Fruit fly (Drosophila melanogaster) whole organism, pupa: Measurements from ENCODE around the gene tacc.

Experiments
- CG10348 ChIP-seq: fragments of 200-800 bp; sonication (Bioruptor generic); IDR thresholded peaks from 2 replicates; pipeline ENCODE4 v1.3.6; 2022; ENCODE audit warnings: missing biosample characterization, missing genetic modification characterization
- CG12605 ChIP-seq: fragments of 200-800 bp; sonication (Bioruptor generic); IDR thresholded peaks from 2 replicates; pipeline ENCODE4 v1.3.6; 2022; ENCODE audit warnings: missing biosample characterization, missing genetic modification characterization
- CG13204 ChIP-seq: fragments of 200-800 bp; sonication (Bioruptor generic); optimal IDR thresholded peaks from 2 replicates; lab custom pipeline; 2018; ENCODE audit warnings: missing biosample characterization, mild to moderate bottlenecking, missing genetic modification characterization, moderate library complexity
- CG14655 ChIP-seq: fragments of 200-800 bp; sonication (Bioruptor generic); optimal IDR thresholded peaks from 3 replicates; lab custom pipeline; 2017; ENCODE audit warnings: mild to moderate bottlenecking, missing biosample characterization, missing genetic modification reagents, missing genetic modification characterization
- CG15710 ChIP-seq: fragments of 200-800 bp; sonication (Bioruptor generic); optimal IDR thresholded peaks from 2 replicates; lab custom pipeline; 2018; ENCODE audit warnings: missing biosample characterization, mild to moderate bottlenecking, missing genetic modification characterization, moderate library complexity
- CG17806 ChIP-seq: fragments of 200-800 bp; sonication (Bioruptor generic); optimal IDR thresholded peaks from 2 replicates; lab custom pipeline; 2018; ENCODE audit warnings: missing biosample characterization, mild to moderate bottlenecking, missing genetic modification characterization, moderate library complexity
- CG32121 ChIP-seq: fragments of 200-800 bp; sonication (Bioruptor generic); IDR thresholded peaks from 2 replicates; pipeline ENCODE4 v1.3.6; 2022; ENCODE audit warnings: missing biosample characterization, missing genetic modification characterization
- CG34367 ChIP-seq: fragments of 200-800 bp; sonication (Bioruptor generic); optimal IDR thresholded peaks from 2 replicates; lab custom pipeline; 2018; ENCODE audit warnings: missing biosample characterization, mild to moderate bottlenecking, missing genetic modification characterization
- CG4496 ChIP-seq: fragments of 200-800 bp; sonication (Bioruptor generic); IDR thresholded peaks from 3 replicates; pipeline ENCODE4 v1.3.6; 2022; ENCODE audit warnings: missing biosample characterization, missing genetic modification characterization
- CG8159 ChIP-seq: fragments of 200-800 bp; sonication (Bioruptor generic); optimal IDR thresholded peaks from 3 replicates; lab custom pipeline; 2018; ENCODE audit warnings: missing biosample characterization, mild to moderate bottlenecking, missing genetic modification characterization, moderate library complexity
- CG8301 ChIP-seq: fragments of 200-800 bp; sonication (Bioruptor generic); optimal IDR thresholded peaks from 2 replicates; lab custom pipeline; 2018; ENCODE audit warnings: missing biosample characterization, mild to moderate bottlenecking, missing genetic modification characterization
- CG9948 ChIP-seq: fragments of 200-800 bp; sonication (Bioruptor generic); optimal IDR thresholded peaks from 2 replicates; lab custom pipeline; 2018; ENCODE audit warnings: missing biosample characterization, mild to moderate bottlenecking, missing genetic modification characterization, moderate library complexity
- D1 ChIP-seq: fragments of 200-800 bp; sonication (Bioruptor generic); optimal IDR thresholded peaks from 2 replicates; lab custom pipeline; 2018; ENCODE audit warnings: missing biosample characterization, mild to moderate bottlenecking, missing genetic modification characterization, moderate library complexity
- EcR ChIP-seq: fragments of 200-800 bp; sonication (Bioruptor generic); optimal IDR thresholded peaks from 3 replicates; lab custom pipeline; 2019; ENCODE audit warnings: missing biosample characterization, missing genetic modification characterization, mild to moderate bottlenecking, moderate library complexity, missing genetic modification reagents
- Ets98B ChIP-seq: fragments of 200-800 bp; sonication (Bioruptor generic); IDR thresholded peaks from 2 replicates; pipeline ENCODE4 v1.3.6; 2022; ENCODE audit warnings: missing biosample characterization, missing genetic modification characterization
- Pif1A ChIP-seq: fragments of 200-800 bp; sonication (Bioruptor generic); optimal IDR thresholded peaks from 3 replicates; lab custom pipeline; 2016; ENCODE audit warnings: missing biosample characterization, missing genetic modification characterization
- Pif1B ChIP-seq: fragments of 200-800 bp; sonication (Bioruptor generic); optimal IDR thresholded peaks from 3 replicates; lab custom pipeline; 2016; ENCODE audit warnings: missing biosample characterization, missing genetic modification characterization
- Snoo ChIP-seq: fragments of 200-800 bp; sonication (Bioruptor generic); optimal IDR thresholded peaks from 3 replicates; lab custom pipeline; 2017; ENCODE audit warnings: missing biosample characterization, mild to moderate bottlenecking, missing genetic modification characterization, inconsistent platforms
- fd96Ca ChIP-seq: fragments of 200-800 bp; sonication (Bioruptor generic); IDR thresholded peaks from 3 replicates; pipeline ENCODE4 v1.3.6; 2022; ENCODE audit warnings: missing biosample characterization, missing genetic modification characterization
- gl ChIP-seq: fragments of 200-800 bp; sonication (Bioruptor generic); optimal IDR thresholded peaks from 2 replicates; lab custom pipeline; 2018; ENCODE audit warnings: missing biosample characterization, mild to moderate bottlenecking, missing genetic modification characterization
- rn ChIP-seq: fragments of 200-800 bp; sonication (Bioruptor generic); IDR thresholded peaks from 2 replicates; pipeline ENCODE4 v1.3.6; 2022; ENCODE audit warnings: missing biosample characterization, missing genetic modification characterization

tacc gene

dm6 chr3R:4780262-4780661, 31.4 kb upstream of the tacc start, which contains the start of gene CG14655:
TSS of gene CG14655 (minus strand) at chr3R:4780302.
- TF ChIP-seq Pif1B (GFP tag; lab: Kevin White, UChicago), result no peak
- TF ChIP-seq CG32121 (GFP tag; lab: Robert Waterston, UW), result no peak
- TF ChIP-seq gl (tag; lab: Kevin White, UChicago), result no peak
- no peak for TF ChIP-seq EcR
- TF ChIP-seq D1 (tag; lab: Kevin White, UChicago), result no peak
- no peak for TF ChIP-seq CG15710 (tag; lab: Kevin White, UChicago)
- no peak for TF ChIP-seq CG8301 (tag; lab: Kevin White, UChicago)
- no peak for TF ChIP-seq CG10348
- TF ChIP-seq CG9948 (tag; lab: Kevin White, UChicago), result no peak
- TF ChIP-seq fd96Ca (GFP tag; lab: Robert Waterston, UW), result no peak
- TF ChIP-seq CG14655 (GFP tag; lab: Kevin White, UChicago), result no peak
- no peak for TF ChIP-seq CG4496 (GFP tag; lab: Robert Waterston, UW)
- TF ChIP-seq CG17806 (tag; lab: Kevin White, UChicago), result no peak
- TF ChIP-seq rn, result no peak
- TF ChIP-seq Pif1A (GFP tag; lab: Kevin White, UChicago), result no peak
- TF ChIP-seq CG13204 (GFP tag; lab: Kevin White, UChicago), result no peak
- TF ChIP-seq Ets98B (GFP tag; lab: Robert Waterston, UW), result no peak
- no peak for TF ChIP-seq CG8159 (tag; lab: Kevin White, UChicago)
- TF ChIP-seq CG34367 (tag; lab: Kevin White, UChicago), result no peak

- peak; percentile 15; the same call in 1 of the 2 replicates for TF ChIP-seq Ets98B (GFP tag; lab: Robert Waterston, UW)
- TF ChIP-seq CG32121 (GFP tag; lab: Robert Waterston, UW), result 0 out of 2 replicates have a peak, but pooled peaks have one; percentile 12
- peak; percentile 54; the same call in 1 of the 3 replicates for TF ChIP-seq CG4496 (GFP tag; lab: Robert Waterston, UW)
- no peak for TF ChIP-seq Pif1B (GFP tag; lab: Kevin White, UChicago)
- no peak for TF ChIP-seq EcR
- no peak for TF ChIP-seq CG13204 (GFP tag; lab: Kevin White, UChicago)
Observed at dm6 chr3R:4775371-4775770, 26.5 kb upstream of the tacc start.

dm6 chr3R:4774953-4775352, 26.1 kb upstream of the tacc start, which contains the start of gene CG44088:
TSS of gene CG44088 (minus strand) at chr3R:4775053.
- TF ChIP-seq CG8301 (tag; lab: Kevin White, UChicago) (no peak), CG15710 (tag; lab: Kevin White, UChicago) (no peak), EcR (no peak), CG4496 (GFP tag; lab: Robert Waterston, UW) (no peak), CG34367 (tag; lab: Kevin White, UChicago) (no peak), Ets98B (GFP tag; lab: Robert Waterston, UW) (no peak), CG9948 (tag; lab: Kevin White, UChicago) (no peak)

- TF ChIP-seq fd96Ca (GFP tag; lab: Robert Waterston, UW) (no peak), CG4496 (GFP tag; lab: Robert Waterston, UW) (no peak), CG15710 (tag; lab: Kevin White, UChicago) (no peak), rn (no peak), Pif1B (GFP tag; lab: Kevin White, UChicago) (no peak), CG8159 (tag; lab: Kevin White, UChicago) (no peak), CG17806 (tag; lab: Kevin White, UChicago) (no peak)
Observed at dm6 chr3R:4773097-4773496, 24.2 kb upstream of the tacc start, which contains the start of gene CG44098. TSS of gene CG44098 (minus strand) at chr3R:4773197.

- no peak for TF ChIP-seq Pif1A (GFP tag; lab: Kevin White, UChicago)
- TF ChIP-seq rn, result no peak
- TF ChIP-seq CG12605, result no peak
- no peak for TF ChIP-seq CG8301 (tag; lab: Kevin White, UChicago)
- no peak for TF ChIP-seq Snoo
- no peak for TF ChIP-seq D1 (tag; lab: Kevin White, UChicago)
- TF ChIP-seq Ets98B (GFP tag; lab: Robert Waterston, UW), result no peak
- TF ChIP-seq CG9948 (tag; lab: Kevin White, UChicago), result no peak
- no peak for TF ChIP-seq EcR
- TF ChIP-seq fd96Ca (GFP tag; lab: Robert Waterston, UW), result no peak
- TF ChIP-seq CG17806 (tag; lab: Kevin White, UChicago), result no peak
Observed at dm6 chr3R:4771319-4771718, 22.5 kb upstream of the tacc start.

- TF ChIP-seq Snoo (no peak), CG14655 (GFP tag; lab: Kevin White, UChicago) (peak; percentile 48), CG34367 (tag; lab: Kevin White, UChicago) (no peak), CG17806 (tag; lab: Kevin White, UChicago) (no peak), CG8159 (tag; lab: Kevin White, UChicago) (no peak), CG13204 (GFP tag; lab: Kevin White, UChicago) (peak; percentile 0), fd96Ca (GFP tag; lab: Robert Waterston, UW) (0 out of 3 replicates have a peak, but pooled peaks have one; percentile 35), D1 (tag; lab: Kevin White, UChicago) (no peak)
Observed at dm6 chr3R:4768711-4769239, 19.9 kb upstream of the tacc start.
